Fruit fly (Drosophila melanogaster): ENCODE results near the gene pix.

- no peak for TF ChIP-seq Pif1A (GFP tag; optimal IDR thresholded peaks at IDR 0.05)
- TF ChIP-seq EcR (GFP tag; optimal IDR thresholded peaks at IDR 0.05), result no peak
Observed at dm6 chr3L:8958557-8958956, 16.0 kb downstream of the pix start, which contains the start of gene CG13313.

All from whole organism, pupa.